Fruit fly (Drosophila melanogaster): ENCODE results near the gene CG34302.

Gene CG34302

dm6 chr3R:9800644-9801330 is 22.8 kb downstream of the CG34302 start, which contains the start of the genes CG9467 and CG8526:
CG9467 (minus strand) TSS chr3R:9801026.
CG8526 (plus strand) TSS chr3R:9801280.
- TF ChIP-seq salr (GFP tag; optimal IDR thresholded peaks at IDR 0.05): no peak
- TF ChIP-seq fkh (GFP tag; optimal IDR thresholded peaks at IDR 0.05): peak; percentile 85
- peak; percentile 65 for TF ChIP-seq dsx (GFP tag; optimal IDR thresholded peaks at IDR 0.05; ENCODE audit: poor library complexity, severe bottlenecking)
- peak; percentile 42 for TF ChIP-seq CG6792 (GFP tag; optimal IDR thresholded peaks at IDR 0.05)
- TF ChIP-seq spab (GFP tag; optimal IDR thresholded peaks at IDR 0.05): no peak
- TF ChIP-seq Ets96B (tag; optimal IDR thresholded peaks at IDR 0.05): peak; percentile 50
- TF ChIP-seq Sox102F (GFP tag; optimal IDR thresholded peaks at IDR 0.05): no peak
- TF ChIP-seq fd85E (GFP tag; optimal IDR thresholded peaks at IDR 0.05): no peak
- peak; percentile 59 for TF ChIP-seq acj6 (GFP tag; optimal IDR thresholded peaks at IDR 0.05)
- no peak for TF ChIP-seq CG10631 (GFP tag; optimal IDR thresholded peaks at IDR 0.05)
- no peak for TF ChIP-seq CG16779 (tag; optimal IDR thresholded peaks at IDR 0.05)
- no peak for TF ChIP-seq CG9139 (GFP tag; optimal IDR thresholded peaks at IDR 0.05)
- no peak for TF ChIP-seq CG4318 (GFP tag; optimal IDR thresholded peaks at IDR 0.05)
- peak; percentile 52 for TF ChIP-seq Hr39 (GFP tag; optimal IDR thresholded peaks at IDR 0.05)
- no peak for TF ChIP-seq CG32006 (GFP tag; optimal IDR thresholded peaks at IDR 0.05)
- peak; percentile 47; the same call in 1 of the 3 replicates for TF ChIP-seq eg (GFP tag; IDR thresholded peaks at IDR 0.05)
- TF ChIP-seq CG31627 (GFP tag; optimal IDR thresholded peaks at IDR 0.05): peak; percentile 55
- peak; percentile 97 for TF ChIP-seq svp (GFP tag)
- TF ChIP-seq net (GFP tag; optimal IDR thresholded peaks at IDR 0.05): no peak
- TF ChIP-seq OdsH (GFP tag; optimal IDR thresholded peaks at IDR 0.05): no peak
- peak; percentile 83 for TF ChIP-seq Eip78C (GFP tag)
- no peak for TF ChIP-seq Gug (GFP tag; IDR thresholded peaks at IDR 0.05)
- peak; percentile 64 for TF ChIP-seq CG3032 (tag; optimal IDR thresholded peaks at IDR 0.05)
- 0 out of 3 replicates have a peak, but pooled peaks have one; percentile 34 for TF ChIP-seq CG6163 (GFP tag; IDR thresholded peaks at IDR 0.05)
- no peak for TF ChIP-seq Hr38 (GFP tag; optimal IDR thresholded peaks at IDR 0.05)
- TF ChIP-seq achi (GFP tag; optimal IDR thresholded peaks at IDR 0.05): no peak
- TF ChIP-seq CG6854 (GFP tag; optimal IDR thresholded peaks at IDR 0.05): peak; percentile 31
- no peak for TF ChIP-seq Eip75B (GFP tag; optimal IDR thresholded peaks at IDR 0.05)
- TF ChIP-seq Hr4 (GFP tag; optimal IDR thresholded peaks at IDR 0.05): no peak
- TF ChIP-seq Ets21C (GFP tag; optimal IDR thresholded peaks at IDR 0.05): no peak
- peak; percentile 67 for TF ChIP-seq lz (GFP tag; optimal IDR thresholded peaks at IDR 0.05)
- peak; percentile 49 for TF ChIP-seq CG11902 (GFP tag; optimal IDR thresholded peaks at IDR 0.05)
- TF ChIP-seq Eip93F (GFP tag; optimal IDR thresholded peaks at IDR 0.05): peak; percentile 48
- TF ChIP-seq CG10669 (GFP tag; optimal IDR thresholded peaks at IDR 0.05): no peak
- no peak for TF ChIP-seq CG3919 (GFP tag; optimal IDR thresholded peaks at IDR 0.05)
- TF ChIP-seq CG1621 (tag; optimal IDR thresholded peaks at IDR 0.05): no peak
- TF ChIP-seq CG8632 (GFP tag; optimal IDR thresholded peaks at IDR 0.05): no peak
- 0 out of 2 replicates have a peak, but pooled peaks have one; percentile 23 for TF ChIP-seq CG15336 (GFP tag; IDR thresholded peaks at IDR 0.05)
- peak; percentile 51 for TF ChIP-seq Sox14 (GFP tag; optimal IDR thresholded peaks at IDR 0.05)
- no peak for TF ChIP-seq vri (GFP tag; optimal IDR thresholded peaks at IDR 0.05)
- TF ChIP-seq Smox (GFP tag; optimal IDR thresholded peaks at IDR 0.05): no peak
- TF ChIP-seq Met (GFP tag; optimal IDR thresholded peaks at IDR 0.05): no peak
- no peak for TF ChIP-seq CG8119 (GFP tag; IDR thresholded peaks at IDR 0.05)
- TF ChIP-seq Lpt (GFP tag; optimal IDR thresholded peaks at IDR 0.05): no peak
- no peak for TF ChIP-seq CG7368 (GFP tag; optimal IDR thresholded peaks at IDR 0.05)
- TF ChIP-seq esn (GFP tag; optimal IDR thresholded peaks at IDR 0.05): peak; percentile 69
- peak; percentile 26 for TF ChIP-seq dac (GFP tag; optimal IDR thresholded peaks at IDR 0.05)
- peak; percentile 61 for TF ChIP-seq cyc (GFP tag; optimal IDR thresholded peaks at IDR 0.05)
- TF ChIP-seq pdm3 (GFP tag; optimal IDR thresholded peaks at IDR 0.05): no peak
- TF ChIP-seq Sox15 (GFP tag; optimal IDR thresholded peaks at IDR 0.05): peak; percentile 58
- TF ChIP-seq CG34406 (GFP tag; optimal IDR thresholded peaks at IDR 0.05): peak; percentile 60
- TF ChIP-seq Blimp-1 (GFP tag; optimal IDR thresholded peaks at IDR 0.05): peak; percentile 29
